Fruit fly (Drosophila melanogaster) whole organism, embryonic: ENCODE data around the gene Idh3g.

Experiments
- Asciz ChIP-seq: fragments of 200-800 bp; sonication (Bioruptor generic); optimal IDR thresholded peaks from 2 replicates; lab custom pipeline; 2017; ENCODE audit warnings: missing biosample characterization, mild to moderate bottlenecking, missing genetic modification characterization, missing genetic modification reagents
- Atf3 ChIP-seq: fragments of 200-800 bp; sonication (Bioruptor generic); optimal IDR thresholded peaks from 3 replicates; lab custom pipeline; 2016; ENCODE audit warnings: missing biosample characterization, missing genetic modification characterization
- BtbVII ChIP-seq: fragments of 200-800 bp; sonication (Bioruptor generic); optimal IDR thresholded peaks from 3 replicates; lab custom pipeline; 2017; ENCODE audit warnings: missing biosample characterization, mild to moderate bottlenecking, missing genetic modification characterization
- CG11560 ChIP-seq: fragments of 200-800 bp; sonication (Bioruptor generic); IDR thresholded peaks from 3 replicates; pipeline ENCODE4 v1.3.6; 2022; ENCODE audit warnings: missing biosample characterization, missing genetic modification characterization
- CG13624 ChIP-seq: fragments of 200-800 bp; sonication (Bioruptor generic); optimal IDR thresholded peaks from 2 replicates; lab custom pipeline; 2016; ENCODE audit warnings: missing biosample characterization, missing genetic modification characterization
- CG14860 ChIP-seq: fragments of 200-800 bp; sonication (Bioruptor generic); IDR thresholded peaks from 3 replicates; pipeline ENCODE4 v1.3.6; 2022; ENCODE audit warnings: missing biosample characterization, missing genetic modification characterization; ENCODE audit not compliant: partially characterized antibody
- CG17829 ChIP-seq: fragments of 200-800 bp; optimal IDR thresholded peaks from 2 replicates; lab custom pipeline; 2019; ENCODE audit warnings: missing biosample characterization, mild to moderate bottlenecking, missing genetic modification characterization, moderate library complexity
- CG18476 ChIP-seq: fragments of 200-800 bp; sonication (Bioruptor generic); optimal IDR thresholded peaks from 2 replicates; lab custom pipeline; 2016; ENCODE audit warnings: missing biosample characterization, mild to moderate bottlenecking, missing genetic modification characterization
- CG2120 ChIP-seq: fragments of 200-800 bp; sonication (Bioruptor generic); optimal IDR thresholded peaks from 3 replicates; lab custom pipeline; 2016; ENCODE audit warnings: missing biosample characterization, missing genetic modification characterization
- CG3163 ChIP-seq: fragments of 200-800 bp; sonication (Bioruptor generic); optimal IDR thresholded peaks from 3 replicates; lab custom pipeline; 2016; ENCODE audit warnings: missing biosample characterization, missing genetic modification characterization
- CG32772 ChIP-seq: fragments of 200-800 bp; sonication (Bioruptor generic); IDR thresholded peaks from 2 replicates; pipeline ENCODE4 v1.3.6; 2022; ENCODE audit warnings: missing biosample characterization, missing genetic modification characterization
- CG34376 ChIP-seq: fragments of 200-800 bp; sonication (Bioruptor generic); optimal IDR thresholded peaks from 2 replicates; lab custom pipeline; 2018; ENCODE audit warnings: missing biosample characterization, mild to moderate bottlenecking, missing genetic modification characterization
- CG34422 ChIP-seq: fragments of 200-800 bp; sonication (Bioruptor generic); IDR thresholded peaks from 3 replicates; pipeline ENCODE4 v1.3.6; 2022; ENCODE audit warnings: missing biosample characterization, missing genetic modification characterization
- CG42726 ChIP-seq: fragments of 200-800 bp; sonication (Bioruptor generic); IDR thresholded peaks from 2 replicates; pipeline ENCODE4 v1.3.6; 2022; ENCODE audit warnings: missing biosample characterization, missing genetic modification characterization; ENCODE audit not compliant: partially characterized antibody
- CG4282 ChIP-seq: fragments of 200-800 bp; sonication (Bioruptor generic); optimal IDR thresholded peaks from 2 replicates; lab custom pipeline; 2016; ENCODE audit warnings: missing biosample characterization, missing genetic modification characterization
- CG4854 ChIP-seq: fragments of 200-800 bp; sonication (Bioruptor generic); optimal IDR thresholded peaks from 2 replicates; lab custom pipeline; 2016; ENCODE audit warnings: missing biosample characterization, missing genetic modification characterization, inconsistent platforms
- CG5180 ChIP-seq: fragments of 200-800 bp; sonication (Bioruptor generic); optimal IDR thresholded peaks from 3 replicates; lab custom pipeline; 2017; ENCODE audit warnings: missing biosample characterization, missing genetic modification characterization, mild to moderate bottlenecking, moderate library complexity, missing genetic modification reagents
- CG7271 ChIP-seq: fragments of 200-800 bp; sonication (Bioruptor generic); optimal IDR thresholded peaks from 2 replicates; lab custom pipeline; 2018; ENCODE audit warnings: missing biosample characterization, mild to moderate bottlenecking, missing genetic modification characterization, moderate library complexity
- CG7556 ChIP-seq: fragments of 200-800 bp; sonication (Bioruptor generic); optimal IDR thresholded peaks from 2 replicates; lab custom pipeline; 2017; ENCODE audit warnings: missing biosample characterization, mild to moderate bottlenecking, missing genetic modification characterization
- CG8290 ChIP-seq, 3 experiments: fragments of 200-800 bp; sonication (Bioruptor generic); optimal IDR thresholded peaks; 2 replicates each; lab custom pipeline; 2016 to 2019; ENCODE audit warnings: missing biosample characterization in 3 of 3, missing genetic modification characterization in 3 of 3, mild to moderate bottlenecking in 2 of 3, moderate library complexity in 1 of 3
- CG9215 ChIP-seq: fragments of 200-800 bp; sonication (Bioruptor generic); IDR thresholded peaks from 2 replicates; pipeline ENCODE4 v1.3.6; 2022; ENCODE audit warnings: missing biosample characterization, missing genetic modification characterization
- CG9932 ChIP-seq: fragments of 200-800 bp; sonication (Bioruptor generic); IDR thresholded peaks from 2 replicates; pipeline ENCODE4 v1.3.6; 2022; ENCODE audit warnings: missing biosample characterization, missing genetic modification characterization
- Dek ChIP-seq: fragments of 200-800 bp; sonication (Bioruptor generic); optimal IDR thresholded peaks from 3 replicates; lab custom pipeline; 2019; ENCODE audit warnings: missing biosample characterization, mild to moderate bottlenecking, missing genetic modification characterization, moderate library complexity
- Dref ChIP-seq: fragments of 200-800 bp; sonication (Bioruptor generic); IDR thresholded peaks from 2 replicates; pipeline ENCODE4 v1.3.6; 2022; ENCODE audit warnings: missing biosample characterization, missing genetic modification characterization
- E2f1 ChIP-seq: fragments of 200-800 bp; sonication (Bioruptor generic); IDR thresholded peaks from 2 replicates; pipeline ENCODE4 v1.3.6; 2022; ENCODE audit warnings: missing biosample characterization, missing genetic modification characterization
- Gsc ChIP-seq: fragments of 200-800 bp; sonication (Bioruptor generic); IDR thresholded peaks from 2 replicates; pipeline ENCODE4 v1.3.6; 2022; ENCODE audit warnings: missing biosample characterization, missing genetic modification characterization
- Med ChIP-seq: fragments of 200-800 bp; sonication (Bioruptor generic); peaks from one replicate; lab custom pipeline; 2016; ENCODE audit warnings: missing biosample characterization, missing genetic modification characterization, mild to moderate bottlenecking, inconsistent platforms, moderate library complexity
- Rfx ChIP-seq: fragments of 200-800 bp; sonication (Bioruptor generic); IDR thresholded peaks from 2 replicates; pipeline ENCODE4 v1.3.6; 2022; ENCODE audit warnings: missing biosample characterization, missing genetic modification characterization
- Spps ChIP-seq: fragments of 200-800 bp; sonication (Bioruptor generic); optimal IDR thresholded peaks from 2 replicates; lab custom pipeline; 2018; ENCODE audit warnings: missing biosample characterization, mild to moderate bottlenecking, missing genetic modification characterization
- Stat92E ChIP-seq, 3 experiments: fragments of >200 bp in 2 of 3; fragments of 200-800 bp in 1 of 3; sonication (Bioruptor generic) in 1 of 3; optimal IDR thresholded peaks; 2 replicates each; lab custom pipeline; 2017 to 2019; ENCODE audit warnings: missing biosample characterization in 3 of 3, missing genetic modification characterization in 3 of 3, mild to moderate bottlenecking in 1 of 3, moderate library complexity in 1 of 3
- ac ChIP-seq: fragments of 200-800 bp; sonication (Bioruptor generic); optimal IDR thresholded peaks from 3 replicates; lab custom pipeline; 2017; ENCODE audit warnings: missing biosample characterization, mild to moderate bottlenecking, missing genetic modification characterization
- chinmo ChIP-seq: fragments of 200-800 bp; sonication (Bioruptor generic); IDR thresholded peaks from 4 replicates; pipeline ENCODE4 v1.3.6; 2022; ENCODE audit warnings: missing biosample characterization, missing genetic modification characterization; ENCODE audit not compliant: partially characterized antibody
- dpn ChIP-seq, 2 experiments: fragments of 200-800 bp; sonication (Bioruptor generic); optimal IDR thresholded peaks; 3 replicates each; lab custom pipeline; 2016; ENCODE audit warnings: missing biosample characterization in 2 of 2, missing genetic modification characterization in 2 of 2
- fu2 ChIP-seq: fragments of 200-800 bp; sonication (Bioruptor generic); optimal IDR thresholded peaks from 2 replicates; lab custom pipeline; 2016; ENCODE audit warnings: missing biosample characterization, missing genetic modification characterization
- h ChIP-seq: fragments of >200 bp; optimal IDR thresholded peaks from 2 replicates; lab custom pipeline; 2017
- ham ChIP-seq: fragments of 200-800 bp; sonication (Bioruptor generic); IDR thresholded peaks from 2 replicates; pipeline ENCODE4 v1.3.6; 2022; ENCODE audit warnings: missing biosample characterization, missing genetic modification characterization
- hkb ChIP-seq, 2 experiments: fragments of 200-800 bp in 1 of 2; fragments of >200 bp in 1 of 2; sonication (Bioruptor generic) in 1 of 2; IDR thresholded peaks in 1 of 2; optimal IDR thresholded peaks in 1 of 2; 2 replicates each; pipeline versions ENCODE4 v1.3.6 to Lab custom; 2017 to 2022; ENCODE audit warnings: missing biosample characterization in 1 of 2, missing genetic modification characterization in 1 of 2
- inv ChIP-seq: fragments of 200-800 bp; sonication (Bioruptor generic); IDR thresholded peaks from 2 replicates; pipeline ENCODE4 v1.3.6; 2022; ENCODE audit warnings: missing biosample characterization, missing genetic modification characterization; ENCODE audit not compliant: partially characterized antibody
- klu ChIP-seq: fragments of 200-800 bp; sonication (Bioruptor generic); IDR thresholded peaks from 2 replicates; pipeline ENCODE4 v1.3.6; 2022; ENCODE audit warnings: missing biosample characterization, missing genetic modification characterization
- mirr ChIP-seq: fragments of 200-800 bp; sonication (Bioruptor generic); optimal IDR thresholded peaks from 3 replicates; lab custom pipeline; 2018; ENCODE audit warnings: missing biosample characterization, mild to moderate bottlenecking, missing genetic modification characterization
- p53 ChIP-seq: fragments of 200-800 bp; sonication (Bioruptor generic); optimal IDR thresholded peaks from 2 replicates; lab custom pipeline; 2016; ENCODE audit warnings: missing biosample characterization, missing genetic modification characterization
- pnt ChIP-seq: fragments of 200-800 bp; sonication (Bioruptor generic); optimal IDR thresholded peaks from 3 replicates; lab custom pipeline; 2016; ENCODE audit warnings: missing biosample characterization, missing genetic modification characterization
- prd ChIP-seq, 3 experiments: fragments of >200 bp in 2 of 3; fragments of 200-800 bp in 1 of 3; sonication (Bioruptor generic) in 1 of 3; optimal IDR thresholded peaks in 2 of 3; IDR thresholded peaks in 1 of 3; 2 replicates in 2 of 3; 3 replicates in 1 of 3; pipeline versions ENCODE4 v1.3.6 to Lab custom; 2017 to 2022; ENCODE audit warnings: missing biosample characterization in 1 of 3, missing genetic modification characterization in 1 of 3
- pum ChIP-seq: fragments of 200-800 bp; sonication (Bioruptor generic); optimal IDR thresholded peaks from 2 replicates; lab custom pipeline; 2016; ENCODE audit warnings: missing biosample characterization, missing genetic modification characterization
- sim ChIP-seq: fragments of 200-800 bp; sonication (Bioruptor generic); IDR thresholded peaks from 2 replicates; pipeline ENCODE4 v1.3.6; 2022; ENCODE audit warnings: missing biosample characterization, missing genetic modification characterization
- tgo ChIP-seq: fragments of 200-800 bp; sonication (Bioruptor generic); IDR thresholded peaks from 3 replicates; pipeline ENCODE4 v1.3.6; 2022; ENCODE audit warnings: missing biosample characterization, missing genetic modification characterization
- trem ChIP-seq: fragments of 200-800 bp; optimal IDR thresholded peaks from 3 replicates; lab custom pipeline; 2019; ENCODE audit warnings: missing biosample characterization, mild to moderate bottlenecking, missing genetic modification characterization, moderate library complexity
- twi ChIP-seq: fragments of 200-800 bp; optimal IDR thresholded peaks from 2 replicates; lab custom pipeline; 2019; ENCODE audit warnings: missing biosample characterization, mild to moderate bottlenecking, missing genetic modification characterization, moderate library complexity
- zen2 ChIP-seq: fragments of 200-800 bp; sonication (Bioruptor generic); IDR thresholded peaks from 3 replicates; pipeline ENCODE4 v1.3.6; 2022; ENCODE audit warnings: missing biosample characterization, missing genetic modification characterization; ENCODE audit not compliant: partially characterized antibody

Idh3g gene

dm6 chr3R:25640463-25640862 is 40.2 kb upstream of the Idh3g start (continued):
- TF ChIP-seq dpn (GFP tag; optimal IDR thresholded peaks at IDR 0.05; lab: Kevin White, UChicago) (peak; percentile 24 to 31), mirr (GFP tag; lab: Kevin White, UChicago) (no peak), BtbVII (peak; percentile 8), CG7271 (tag; lab: Kevin White, UChicago) (peak; percentile 56), CG9215 (GFP tag; lab: Robert Waterston, UW) (0 out of 2 replicates have a peak, but pooled peaks have one; percentile 27), Stat92E (GFP tag; optimal IDR thresholded peaks at IDR 0.05; lab: Kevin White, UChicago) (no peak), klu (GFP tag; lab: Robert Waterston, UW) (no peak), Rfx (GFP tag; lab: Robert Waterston, UW) (peak; percentile 64), Dref (GFP tag; lab: Robert Waterston, UW) (no peak), CG11560 (tag; lab: Robert Waterston, UW) (peak; percentile 28; the same call in 1 of the 3 replicates), CG34376 (GFP tag; lab: Kevin White, UChicago) (no peak), CG8290 (GFP tag; optimal IDR thresholded peaks at IDR 0.05; lab: Kevin White, UChicago) (no peak), CG8290 (tag; optimal IDR thresholded peaks at IDR 0.05; lab: Kevin White, UChicago) (no peak), pum (GFP tag; lab: Kevin White, UChicago) (peak; percentile 43), chinmo (no peak), CG4854 (peak; percentile 40), zen2 (GFP tag; lab: Robert Waterston, UW) (no peak), Atf3 (GFP tag; lab: Kevin White, UChicago) (no peak), CG42726 (GFP tag; lab: Robert Waterston, UW) (no peak), Asciz (no peak), p53 (no peak), fu2 (no peak), tgo (GFP tag; lab: Robert Waterston, UW) (peak; percentile 40; the same call in 1 of the 3 replicates), Dek (tag; lab: Kevin White, UChicago) (no peak), inv (GFP tag; lab: Robert Waterston, UW) (no peak), pnt (GFP tag; lab: Kevin White, UChicago) (peak; percentile 2), Med (GFP tag; lab: Kevin White, UChicago) (peak; percentile 84), CG3163 (GFP tag; lab: Kevin White, UChicago) (no peak), CG14860 (GFP tag; lab: Robert Waterston, UW) (no peak), CG4282 (GFP tag; lab: Kevin White, UChicago) (no peak), CG5180 (GFP tag; lab: Kevin White, UChicago) (no peak), twi (tag; lab: Kevin White, UChicago) (no peak), E2f1 (peak; percentile 44; the same call in 1 of the 2 replicates), CG18476 (GFP tag; lab: Kevin White, UChicago) (peak; percentile 15), h (lab: Kevin White, UChicago) (no peak), sim (GFP tag; lab: Robert Waterston, UW) (peak; percentile 52; the same call in 1 of the 2 replicates), CG13624 (GFP tag; lab: Kevin White, UChicago) (no peak), CG9932 (GFP tag; lab: Robert Waterston, UW) (peak; percentile 10; the same call in 1 of the 2 replicates), trem (tag; lab: Kevin White, UChicago) (peak; percentile 52), ac (peak; percentile 61), CG7556 (GFP tag; lab: Kevin White, UChicago) (peak; percentile 44), hkb (optimal IDR thresholded peaks at IDR 0.05; lab: Kevin White, UChicago) (no peak), hkb (GFP tag; IDR thresholded peaks at IDR 0.05; lab: Robert Waterston, UW) (peak; percentile 64; the same call in 1 of the 2 replicates), CG17829 (tag; lab: Kevin White, UChicago) (peak; percentile 77), Gsc (GFP tag; lab: Robert Waterston, UW) (no peak), CG2120 (GFP tag; lab: Kevin White, UChicago) (peak; percentile 9), prd (optimal IDR thresholded peaks at IDR 0.05; lab: Kevin White, UChicago) (no peak), prd (GFP tag; IDR thresholded peaks at IDR 0.05; lab: Robert Waterston, UW) (peak; percentile 90), ham (no peak), CG32772 (peak; percentile 21; the same call in 1 of the 2 replicates), Spps (tag; lab: Kevin White, UChicago) (peak; percentile 20), CG34422 (no peak)
